Worm (Caenorhabditis elegans): ENCODE results near the gene F13H10.8.
"Not testable (repeated sequence)": the region's sequence is repeated elsewhere in the genome, so short reads cannot be mapped to it uniquely, and the experiment has no call there.

Gene F13H10.8

ce11 chrIV:10979689-10980088 is 40.6 kb upstream of the F13H10.8 start (continued):
- TF ChIP-seq duxl-1 (tag; optimal IDR thresholded peaks at IDR 0.05; ENCODE audit: poor library complexity) (no peak), daf-16 (GFP tag; optimal IDR thresholded peaks at IDR 0.05) (no peak), daf-16 (tag; optimal IDR thresholded peaks at IDR 0.05) (no peak), pha-4 (GFP tag; IDR thresholded peaks at IDR 0.05) (no peak), pha-4 (tag; optimal IDR thresholded peaks at IDR 0.05) (no peak), ceh-82 (tag; optimal IDR thresholded peaks at IDR 0.05) (no peak)

ce11 chrIV:10980628-10981027 is 39.7 kb upstream of the F13H10.8 start:
- TF ChIP-seq mes-2 (tag; optimal IDR thresholded peaks at IDR 0.05; ENCODE audit: poor library complexity, severe bottlenecking), result no peak
- peak; percentile 4 for TF ChIP-seq hlh-30 (tag; optimal IDR thresholded peaks at IDR 0.05; ENCODE audit: insufficient read depth)
- TF ChIP-seq spr-3 (GFP tag; optimal IDR thresholded peaks at IDR 0.05), result no peak
- TF ChIP-seq daf-16 (GFP tag; optimal IDR thresholded peaks at IDR 0.05), result no peak
- TF ChIP-seq daf-16 (tag; optimal IDR thresholded peaks at IDR 0.05), result peak; percentile 22

ce11 chrIV:10981761-10982160 is 38.6 kb upstream of the F13H10.8 start, which contains the start of gene Y43E12A.2:
Gene Y43E12A.2 (plus strand): TSS chrIV:10982061.
- TF ChIP-seq Y5F2A.4 (GFP tag; optimal IDR thresholded peaks at IDR 0.05) (no peak), zip-2 (tag; optimal IDR thresholded peaks at IDR 0.05) (no peak), nhr-237 (tag; optimal IDR thresholded peaks at IDR 0.05) (no peak), cey-2 (tag; optimal IDR thresholded peaks at IDR 0.05; ENCODE audit: borderline replicate concordance, insufficient read depth) (no peak), ama-1 (optimal IDR thresholded peaks at IDR 0.05) (no peak)

ce11 chrIV:10985568-10986035 is 34.7 kb upstream of the F13H10.8 start, which contains the start of gene cyb-2.1:
Gene cyb-2.1 (plus strand): TSS chrIV:10985985.
- TF ChIP-seq unc-130 (GFP tag; optimal IDR thresholded peaks at IDR 0.05), result peak; percentile 7
- no peak for TF ChIP-seq saeg-2 (GFP tag; IDR thresholded peaks at IDR 0.05)
- TF ChIP-seq dmd-6 (GFP tag; IDR thresholded peaks at IDR 0.05), result no peak
- TF ChIP-seq lin-29 (GFP tag; IDR thresholded peaks at IDR 0.05), result no peak
- no peak for TF ChIP-seq arid-1 (GFP tag; conservative IDR thresholded peaks at IDR 0.05)
- TF ChIP-seq T26A8.4 (GFP tag; IDR thresholded peaks at IDR 0.05), result no peak

- TF ChIP-seq T20F7.1 (GFP tag; optimal IDR thresholded peaks at IDR 0.05); ztf-7 (tag; optimal IDR thresholded peaks at IDR 0.05); F26F4.8 (GFP tag; conservative IDR thresholded peaks at IDR 0.05): not testable (repeated sequence)
Measured at ce11 chrIV:10987342-10987945, 32.9 kb upstream of the F13H10.8 start, which contains the start of gene Y43E12A.3. Gene Y43E12A.3 (plus strand): TSS chrIV:10987895.

ce11 chrIV:10990699-10991098 is 29.6 kb upstream of the F13H10.8 start, which contains the start of gene F13H10.5:
Gene F13H10.5 (plus strand): TSS chrIV:10990999.
- TF ChIP-seq lin-39 (tag; optimal IDR thresholded peaks at IDR 0.05), result no peak
- no peak for TF ChIP-seq lsy-2 (tag; optimal IDR thresholded peaks at IDR 0.05)
- no peak for TF ChIP-seq F26F4.8 (GFP tag; conservative IDR thresholded peaks at IDR 0.05)
- no peak for TF ChIP-seq lin-29 (GFP tag; IDR thresholded peaks at IDR 0.05)
- no peak for TF ChIP-seq ztf-7 (tag; optimal IDR thresholded peaks at IDR 0.05)
- TF ChIP-seq snpc-1.2 (GFP tag; IDR thresholded peaks at IDR 0.05), result no peak
- no peak for TF ChIP-seq unc-39 (tag; optimal IDR thresholded peaks at IDR 0.05)
- TF ChIP-seq attf-4 (tag; optimal IDR thresholded peaks at IDR 0.05), result no peak
- no peak for TF ChIP-seq madf-9 (GFP tag; conservative IDR thresholded peaks at IDR 0.05)

All from whole organism, L4 larva.